Worm (Caenorhabditis elegans) whole organism, midembryonic: Measurements from ENCODE around the gene allo-1.

Source experiments
- ztf-23 ChIP-seq: fragments of 200-800 bp; sonication (Bioruptor generic); IDR thresholded peaks from 2 replicates; pipeline ENCODE4 v1.3.6; 2022; ENCODE audit warnings: missing genetic modification reagents, missing genetic modification characterization, missing compliant biosample characterization
- ztf-29 ChIP-seq: fragments of 200-800 bp; sonication (Bioruptor generic); IDR thresholded peaks from 2 replicates; pipeline ENCODE4 v1.3.6; 2022; ENCODE audit warnings: missing genetic modification reagents, missing genetic modification characterization, missing compliant biosample characterization

DNA sequence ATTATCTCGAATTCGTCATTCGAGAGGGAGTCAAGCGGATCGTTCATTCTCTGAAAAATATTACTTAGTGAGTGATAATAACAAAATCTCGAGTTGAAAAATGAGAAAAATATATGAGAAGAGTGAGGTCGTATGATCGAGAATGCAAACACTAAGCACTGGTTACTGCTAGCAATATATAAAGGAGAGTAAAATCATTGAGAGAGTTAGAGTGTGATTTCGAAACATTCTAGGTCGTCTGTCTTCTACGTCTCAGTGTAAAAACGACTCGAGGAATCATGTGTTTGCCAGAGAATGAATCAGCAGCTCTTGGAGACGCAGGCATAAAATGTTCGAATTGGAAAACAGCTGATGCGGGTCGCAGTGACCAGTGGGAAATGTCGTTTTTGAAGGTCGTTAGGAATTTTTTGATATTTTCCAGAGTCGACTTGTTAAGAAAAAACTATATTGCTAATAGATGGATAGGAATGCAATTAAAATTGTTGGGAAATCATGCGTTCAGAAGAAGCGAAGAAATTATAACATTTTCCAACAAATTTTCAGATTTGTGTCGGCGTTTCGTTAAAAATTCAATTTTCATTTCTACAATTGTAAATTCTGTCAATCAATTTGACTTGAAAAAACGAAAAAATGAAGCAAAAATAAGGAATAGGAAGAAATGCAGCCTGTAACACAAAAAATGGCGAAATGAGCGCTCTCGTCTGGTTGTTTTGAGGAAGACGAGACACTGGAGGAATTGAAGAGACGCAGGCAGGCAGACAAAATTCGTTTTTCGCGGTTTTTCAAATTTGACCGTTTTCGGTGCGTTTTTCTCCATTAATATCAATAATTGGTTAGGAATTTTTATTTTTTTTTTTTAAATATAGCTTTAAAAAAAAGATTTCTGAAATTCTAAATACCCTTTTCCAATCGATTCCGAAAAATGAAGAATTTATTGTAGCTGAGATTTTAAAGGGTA is at the start of gene allo-1:
- TF ChIP-seq ztf-29 = no peak
- no peak for TF ChIP-seq ztf-23 (GFP tag; lab: Robert Waterston, UW)
